Fruit fly (Drosophila melanogaster) whole organism, adult: Measurements from ENCODE around the gene mei-218.

Experiments used
- CG11617 ChIP-seq: fragments of 200-800 bp; sonication (Bioruptor generic); optimal IDR thresholded peaks from 2 replicates; lab custom pipeline; 2017; ENCODE audit warnings: mild to moderate bottlenecking, missing biosample characterization, missing genetic modification reagents, missing genetic modification characterization
- CG14711 ChIP-seq: fragments of 200-800 bp; sonication (Bioruptor generic); optimal IDR thresholded peaks from 2 replicates; lab custom pipeline; 2018; ENCODE audit warnings: missing biosample characterization, mild to moderate bottlenecking, missing genetic modification characterization, moderate library complexity
- CG1620 ChIP-seq: fragments of 200-800 bp; sonication (Bioruptor generic); optimal IDR thresholded peaks from 2 replicates; lab custom pipeline; 2016; ENCODE audit warnings: missing biosample characterization, missing genetic modification characterization
- CG7045 ChIP-seq: fragments of 200-800 bp; sonication (Bioruptor generic); optimal IDR thresholded peaks from 2 replicates; lab custom pipeline; 2017; ENCODE audit warnings: missing biosample characterization, mild to moderate bottlenecking, missing genetic modification characterization
- CG7101 ChIP-seq: fragments of 200-800 bp; sonication (Bioruptor generic); optimal IDR thresholded peaks from 2 replicates; lab custom pipeline; 2018; ENCODE audit warnings: missing biosample characterization, mild to moderate bottlenecking, missing genetic modification characterization, moderate library complexity
- Crg-1 ChIP-seq: fragments of 200-800 bp; sonication (Bioruptor generic); optimal IDR thresholded peaks from 2 replicates; lab custom pipeline; 2016; ENCODE audit warnings: missing biosample characterization, missing genetic modification characterization
- Hr96 ChIP-seq: fragments of 200-800 bp; sonication (Bioruptor generic); optimal IDR thresholded peaks from 2 replicates; lab custom pipeline; 2016; ENCODE audit warnings: missing biosample characterization, missing genetic modification characterization
- Mnt ChIP-seq: fragments of 200-800 bp; sonication (Bioruptor generic); optimal IDR thresholded peaks from 2 replicates; lab custom pipeline; 2016; ENCODE audit warnings: missing biosample characterization, mild to moderate bottlenecking, missing genetic modification characterization
- ovo ChIP-seq: fragments of 200-800 bp; sonication (Bioruptor generic); optimal IDR thresholded peaks from 2 replicates; lab custom pipeline; 2016; ENCODE audit warnings: missing biosample characterization, missing genetic modification characterization
- pad ChIP-seq: fragments of 200-800 bp; sonication (Bioruptor generic); optimal IDR thresholded peaks from 3 replicates; lab custom pipeline; 2017; ENCODE audit warnings: missing biosample characterization, missing genetic modification characterization, mild to moderate bottlenecking, moderate library complexity, missing genetic modification reagents
- toe ChIP-seq: fragments of 200-800 bp; sonication (Bioruptor generic); optimal IDR thresholded peaks from 2 replicates; lab custom pipeline; 2016; ENCODE audit warnings: missing biosample characterization, missing genetic modification characterization

DNA sequence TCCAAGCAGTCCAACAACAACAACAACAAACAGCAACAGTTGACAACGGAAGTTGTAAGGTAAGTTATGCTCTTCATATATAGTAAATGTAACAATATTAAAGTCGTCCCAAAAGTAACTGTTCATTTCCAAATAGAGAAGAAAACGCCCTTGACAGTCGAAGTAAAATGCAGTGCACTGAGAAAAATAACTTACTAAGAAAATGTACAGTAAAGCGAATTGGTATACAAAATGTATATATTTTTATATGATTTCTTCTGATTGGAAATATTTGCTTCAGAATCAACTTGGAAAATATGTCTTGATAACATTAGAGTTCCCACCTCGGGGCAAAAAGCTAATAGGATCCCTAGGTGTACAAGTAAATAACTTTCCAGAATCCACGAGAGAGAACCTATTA lies 34.8 kb downstream of the mei-218 start:
- TF ChIP-seq CG7101 (no peak), CG14711 (tag; lab: Kevin White, UChicago) (no peak), CG7045 (GFP tag; lab: Kevin White, UChicago) (no peak), toe (GFP tag; lab: Kevin White, UChicago) (no peak), CG1620 (GFP tag; lab: Kevin White, UChicago) (no peak), ovo (GFP tag; lab: Kevin White, UChicago) (no peak), Mnt (GFP tag; lab: Kevin White, UChicago) (no peak), Crg-1 (GFP tag; lab: Kevin White, UChicago) (no peak), Hr96 (GFP tag; lab: Kevin White, UChicago) (no peak), pad (GFP tag; lab: Kevin White, UChicago) (no peak), CG11617 (GFP tag; lab: Kevin White, UChicago) (no peak)
